Fruit fly (Drosophila melanogaster) whole organism, prepupa: ENCODE measurements around the gene CG34162.
A peak's percentile ranks its signal among the peaks of the same experiment; 100 is the strongest.

Experiments used
- CG32006 ChIP-seq: fragments of 200-800 bp; sonication (Bioruptor generic); optimal IDR thresholded peaks from 3 replicates; lab custom pipeline; 2017; ENCODE audit warnings: missing biosample characterization, mild to moderate bottlenecking, missing genetic modification characterization
- CG6808 ChIP-seq: fragments of 200-800 bp; sonication (Bioruptor generic); optimal IDR thresholded peaks from 3 replicates; lab custom pipeline; 2017; ENCODE audit warnings: missing biosample characterization, missing genetic modification characterization, mild to moderate bottlenecking, moderate library complexity, missing genetic modification reagents
- Ets21C ChIP-seq: fragments of 200-800 bp; sonication (Bioruptor generic); optimal IDR thresholded peaks from 3 replicates; lab custom pipeline; 2016; ENCODE audit warnings: missing biosample characterization, missing genetic modification characterization
- Lpt ChIP-seq: fragments of 200-800 bp; sonication (Bioruptor generic); optimal IDR thresholded peaks from 3 replicates; lab custom pipeline; 2016; ENCODE audit warnings: missing biosample characterization, missing genetic modification characterization
- Sox14 ChIP-seq: fragments of 200-800 bp; sonication (Bioruptor generic); optimal IDR thresholded peaks from 3 replicates; lab custom pipeline; 2016; ENCODE audit warnings: missing biosample characterization, missing genetic modification characterization
- spab ChIP-seq: fragments of 200-800 bp; sonication (Bioruptor generic); optimal IDR thresholded peaks from 2 replicates; lab custom pipeline; 2017; ENCODE audit warnings: missing biosample characterization, mild to moderate bottlenecking, missing genetic modification characterization, missing genetic modification reagents
- topi ChIP-seq: fragments of 200-800 bp; sonication (Bioruptor generic); optimal IDR thresholded peaks from 3 replicates; lab custom pipeline; 2016; ENCODE audit warnings: missing biosample characterization, missing genetic modification characterization

DNA sequence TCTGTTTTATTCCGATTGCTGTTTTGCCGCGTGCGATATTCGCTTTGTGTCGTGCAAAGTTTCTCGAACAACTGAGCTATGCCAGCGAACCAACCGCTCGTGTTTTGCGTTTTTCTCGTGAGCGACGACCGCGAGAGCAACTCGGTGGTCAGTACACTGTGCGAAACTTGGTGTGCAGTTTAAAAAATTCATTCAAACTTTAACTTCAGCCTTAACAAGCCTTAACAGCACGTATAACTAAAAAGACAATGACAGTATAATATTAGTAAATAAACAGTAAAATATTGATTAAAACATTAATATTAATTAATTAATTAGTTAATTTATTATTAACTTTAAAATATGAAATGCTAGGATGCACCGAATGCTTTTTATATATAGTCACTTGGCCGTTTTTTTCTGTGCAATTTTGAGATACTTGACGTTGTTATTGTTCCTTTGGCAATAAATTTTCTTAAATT, 3.5 kb upstream of the CG34162 start, which contains the start of gene CG31705:
- peak; percentile 0 for TF ChIP-seq Lpt (GFP tag; lab: Kevin White, UChicago)
- TF ChIP-seq Ets21C = peak; percentile 6
- peak; percentile 8 for TF ChIP-seq Sox14 (GFP tag; lab: Kevin White, UChicago)
- peak; percentile 63 for TF ChIP-seq CG6808
- peak; percentile 54 for TF ChIP-seq spab (GFP tag; lab: Kevin White, UChicago)
- TF ChIP-seq CG32006 (GFP tag; lab: Kevin White, UChicago) = peak; percentile 80
- peak; percentile 62 for TF ChIP-seq topi (GFP tag; lab: Kevin White, UChicago)
